Worm (Caenorhabditis elegans) whole organism, late embryonic: ENCODE measurements around the gene srx-116.

Source experiments
- T23F11.4 ChIP-seq: fragments of 200-800 bp; sonication (Bioruptor generic); optimal IDR thresholded peaks from 2 replicates; lab custom pipeline; 2018; ENCODE audit warnings: mild to moderate bottlenecking, missing genetic modification characterization, missing compliant biosample characterization
- ahr-1 ChIP-seq: sonication (generic microtip); optimal IDR thresholded peaks from 2 replicates; lab custom pipeline; 2016; ENCODE audit warnings: missing genetic modification characterization, missing compliant biosample characterization
- ama-1 ChIP-seq: fragments of 150-350 bp; optimal IDR thresholded peaks from 2 replicates; lab custom pipeline; 2014
- ceh-45 ChIP-seq: fragments of 200-800 bp; sonication (Bioruptor generic); IDR thresholded peaks from 2 replicates; pipeline ENCODE4 v1.3.6; 2022; ENCODE audit warnings: missing genetic modification reagents, missing genetic modification characterization, missing compliant biosample characterization
- ceh-9 ChIP-seq: sonication (generic microtip); optimal IDR thresholded peaks from 2 replicates; lab custom pipeline; 2016; ENCODE audit warnings: mild to moderate bottlenecking, missing genetic modification characterization, inconsistent platforms, missing compliant biosample characterization
- dmd-4 ChIP-seq: sonication (generic microtip); optimal IDR thresholded peaks from 2 replicates; lab custom pipeline; 2016; ENCODE audit warnings: borderline replicate concordance, missing genetic modification characterization, missing compliant biosample characterization
- lin-11 ChIP-seq: fragments of 200-800 bp; sonication (Bioruptor generic); optimal IDR thresholded peaks from 2 replicates; lab custom pipeline; 2018; ENCODE audit warnings: mild to moderate bottlenecking, missing genetic modification characterization, missing compliant biosample characterization
- nfya-1 ChIP-seq: sonication (generic microtip); optimal IDR thresholded peaks from 2 replicates; lab custom pipeline; 2017; ENCODE audit warnings: missing genetic modification characterization, mild to moderate bottlenecking, missing compliant biosample characterization, antibody characterized with exemption, moderate library complexity
- pha-4 ChIP-seq: fragments of 150-350 bp; optimal IDR thresholded peaks from 2 replicates; lab custom pipeline; 2018; ENCODE audit warnings: missing biosample characterization, missing genetic modification reagents, missing genetic modification characterization
- pqm-1 ChIP-seq: sonication (generic microtip); optimal IDR thresholded peaks from 2 replicates; lab custom pipeline; 2016; ENCODE audit warnings: missing genetic modification characterization, missing compliant biosample characterization
- zip-5 ChIP-seq: sonication (generic microtip); optimal IDR thresholded peaks from 2 replicates; lab custom pipeline; 2016; ENCODE audit warnings: missing genetic modification characterization, missing compliant biosample characterization
- ztf-16 ChIP-seq: sonication (generic microtip); optimal IDR thresholded peaks from 2 replicates; lab custom pipeline; 2017; ENCODE audit warnings: missing genetic modification characterization, missing compliant biosample characterization

DNA sequence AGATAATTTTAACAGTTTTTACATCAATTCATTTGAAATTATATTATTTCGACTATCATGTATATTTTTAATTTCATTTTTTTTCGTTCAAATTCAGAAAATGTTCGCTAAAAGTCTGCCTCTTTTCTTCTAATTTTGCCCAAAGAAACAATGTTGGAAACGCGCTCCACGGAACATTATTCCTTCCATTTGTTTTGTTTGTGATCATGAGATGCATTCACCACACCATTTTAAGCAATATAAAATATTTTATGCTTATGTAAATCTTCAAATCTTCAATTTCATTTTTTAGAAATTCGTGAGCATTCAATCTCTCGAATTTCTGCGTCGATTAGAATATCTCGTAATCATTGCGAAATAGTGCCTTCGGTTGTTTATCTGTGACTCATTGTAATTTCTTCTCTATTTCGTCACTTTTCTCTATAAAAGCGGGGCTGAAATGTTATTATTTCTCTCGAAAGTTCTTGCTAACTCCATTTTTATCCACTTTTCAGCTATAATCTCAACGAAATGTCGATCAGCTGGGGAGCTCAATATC, 26.7 kb downstream of the srx-116 start, which contains the start of gene istr-1:
- TF ChIP-seq T23F11.4 (GFP tag; lab: Kevin White, UChicago) (no peak), ceh-9 (tag; lab: Kevin White, UChicago) (no peak), nfya-1 (tag; lab: Kevin White, UChicago) (no peak), zip-5 (tag; lab: Kevin White, UChicago) (no peak), pha-4 (no peak), lin-11 (no peak), ama-1 (lab: Kevin White, UChicago) (no peak), ahr-1 (tag; lab: Kevin White, UChicago) (no peak), ceh-45 (no peak), pqm-1 (tag; lab: Kevin White, UChicago) (no peak), ztf-16 (tag; lab: Kevin White, UChicago) (no peak), dmd-4 (tag; lab: Kevin White, UChicago) (no peak)
